Worm (Caenorhabditis elegans) whole organism, midembryonic: ENCODE results near the gene srj-21.

Source experiments
- T22C8.4 ChIP-seq: fragments of 200-800 bp; sonication (Bioruptor generic); IDR thresholded peaks from 2 replicates; pipeline ENCODE4 v1.3.6; 2022; ENCODE audit warnings: missing genetic modification characterization, missing compliant biosample characterization
- cog-1 ChIP-seq: sonication (generic microtip); optimal IDR thresholded peaks from 2 replicates; lab custom pipeline; 2016; ENCODE audit warnings: missing genetic modification characterization, missing compliant biosample characterization
- klf-2 ChIP-seq: fragments of 200-800 bp; sonication (Bioruptor generic); conservative IDR thresholded peaks from 2 replicates; pipeline ENCODE4 v1.3.6; 2022; ENCODE audit warnings: missing genetic modification reagents, missing genetic modification characterization, missing compliant biosample characterization
- med-1 ChIP-seq: sonication (generic microtip); optimal IDR thresholded peaks from 2 replicates; lab custom pipeline; 2017; ENCODE audit warnings: missing genetic modification characterization, mild to moderate bottlenecking, missing compliant biosample characterization, antibody characterized with exemption, missing genetic modification reagents; ENCODE audit not compliant: insufficient read depth
- ref-1 ChIP-seq: fragments of 200-800 bp; sonication (Bioruptor generic); conservative IDR thresholded peaks from 2 replicates; pipeline ENCODE4 v1.3.6; 2022; ENCODE audit warnings: missing genetic modification reagents, missing genetic modification characterization, missing compliant biosample characterization
- tab-1 ChIP-seq: fragments of 200-800 bp; sonication (Bioruptor generic); IDR thresholded peaks from 2 replicates; pipeline ENCODE4 v1.3.6; 2022; ENCODE audit warnings: missing genetic modification characterization, missing compliant biosample characterization
- ztf-23 ChIP-seq: fragments of 200-800 bp; sonication (Bioruptor generic); IDR thresholded peaks from 2 replicates; pipeline ENCODE4 v1.3.6; 2022; ENCODE audit warnings: missing genetic modification reagents, missing genetic modification characterization, missing compliant biosample characterization

ce11 chrV:10709385-10709784 is 35.7 kb upstream of the srj-21 start:
- TF ChIP-seq tab-1 (no peak), cog-1 (tag; lab: Kevin White, UChicago) (no peak), ztf-23 (GFP tag; lab: Robert Waterston, UW) (no peak), ref-1 (GFP tag; lab: Robert Waterston, UW) (no peak), med-1 (GFP tag; lab: Kevin White, UChicago) (no peak), T22C8.4 (GFP tag; lab: Robert Waterston, UW) (no peak), klf-2 (GFP tag; lab: Robert Waterston, UW) (no peak)
